Fruit fly (Drosophila melanogaster): Measurements from ENCODE around the gene E5.
A peak's percentile ranks its signal among the peaks of the same experiment; 100 is the strongest.

E5 gene

dm6 chr3R:13817480-13818305 lies 57.0 kb downstream of the E5 start (continued):
- peak; percentile 50; the same call in 1 of the 3 replicates for TF ChIP-seq Optix (GFP tag; IDR thresholded peaks at IDR 0.05)
- TF ChIP-seq CG12299 (tag; optimal IDR thresholded peaks at IDR 0.05), result no peak
- peak; percentile 61 for TF ChIP-seq HLH3B (GFP tag; IDR thresholded peaks at IDR 0.05)
- TF ChIP-seq hbn (GFP tag; IDR thresholded peaks at IDR 0.05; ENCODE audit: partially characterized antibody), result no peak
- no peak for TF ChIP-seq CG2889 (GFP tag; IDR thresholded peaks at IDR 0.05)
- peak; percentile 31 for TF ChIP-seq Vsx1 (GFP tag; optimal IDR thresholded peaks at IDR 0.05)
- TF ChIP-seq CG18599 (GFP tag; optimal IDR thresholded peaks at IDR 0.05), result peak; percentile 23
- 0 out of 2 replicates have a peak, but pooled peaks have one; percentile 14 for TF ChIP-seq E2f1 (GFP tag; IDR thresholded peaks at IDR 0.05)
- TF ChIP-seq chif (GFP tag; optimal IDR thresholded peaks at IDR 0.05), result no peak
- TF ChIP-seq CG2875 (GFP tag; optimal IDR thresholded peaks at IDR 0.05), result peak; percentile 63
- no peak for TF ChIP-seq CG6175 (GFP tag; IDR thresholded peaks at IDR 0.05)
- TF ChIP-seq TFAM (GFP tag; optimal IDR thresholded peaks at IDR 0.05), result no peak
- no peak for TF ChIP-seq BEAF-32 (GFP tag; optimal IDR thresholded peaks at IDR 0.05)
- TF ChIP-seq trem (tag; optimal IDR thresholded peaks at IDR 0.05), result peak; percentile 37
- TF ChIP-seq Sry-β (GFP tag; optimal IDR thresholded peaks at IDR 0.05), result peak; percentile 26
- TF ChIP-seq Blimp-1 (GFP tag; optimal IDR thresholded peaks at IDR 0.05), result peak; percentile 99
- TF ChIP-seq CG4730 (GFP tag; IDR thresholded peaks at IDR 0.05), result peak; percentile 34; the same call in 1 of the 2 replicates
- TF ChIP-seq vvl (GFP tag; IDR thresholded peaks at IDR 0.05), result peak; percentile 65
- peak; percentile 82 for TF ChIP-seq CG2712 (tag; optimal IDR thresholded peaks at IDR 0.05)
- peak; percentile 85 for TF ChIP-seq gem (tag; optimal IDR thresholded peaks at IDR 0.05)
- TF ChIP-seq onecut (GFP tag; IDR thresholded peaks at IDR 0.05), result peak; percentile 68
- peak; percentile 1 for TF ChIP-seq slou (GFP tag; optimal IDR thresholded peaks at IDR 0.05)
- peak; percentile 83 for TF ChIP-seq CG6654 (GFP tag; optimal IDR thresholded peaks at IDR 0.05)
- peak; percentile 83 for TF ChIP-seq Med (GFP tag)
- peak; percentile 33 for TF ChIP-seq bcd (GFP tag; optimal IDR thresholded peaks at IDR 0.05)
- peak; percentile 77 for TF ChIP-seq Ptx1 (GFP tag; IDR thresholded peaks at IDR 0.05)
- TF ChIP-seq eve (GFP tag; optimal IDR thresholded peaks at IDR 0.05), result peak in 1 of 2 experiments; percentile 83
- peak; percentile 27; the same call in 1 of the 2 replicates for TF ChIP-seq CG7372 (GFP tag; IDR thresholded peaks at IDR 0.05)
- peak; percentile 58 for TF ChIP-seq tin (GFP tag; optimal IDR thresholded peaks at IDR 0.05)
- no peak; the same call in 1 of the 2 replicates for TF ChIP-seq sim (GFP tag; IDR thresholded peaks at IDR 0.05)
- peak; percentile 8 for TF ChIP-seq wek (GFP tag; optimal IDR thresholded peaks at IDR 0.05)
- TF ChIP-seq CG10979 (tag; optimal IDR thresholded peaks at IDR 0.05), result peak; percentile 82
- no peak for TF ChIP-seq CG31224 (GFP tag; IDR thresholded peaks at IDR 0.05)
- TF ChIP-seq bigmax (GFP tag; optimal IDR thresholded peaks at IDR 0.05), result no peak
- peak in 1 of 2 experiments; percentile 42 for TF ChIP-seq dpn (GFP tag; optimal IDR thresholded peaks at IDR 0.05)
- peak; percentile 47 for TF ChIP-seq lab (GFP tag; optimal IDR thresholded peaks at IDR 0.05)
- TF ChIP-seq ase (GFP tag; IDR thresholded peaks at IDR 0.05), result peak; percentile 49; the same call in 1 of the 3 replicates
- peak; percentile 46 for TF ChIP-seq CG10543 (GFP tag; optimal IDR thresholded peaks at IDR 0.05)
- TF ChIP-seq CG11247 (GFP tag; IDR thresholded peaks at IDR 0.05), result no peak
- peak; percentile 72 for TF ChIP-seq sisA (GFP tag; IDR thresholded peaks at IDR 0.05)
- TF ChIP-seq unpg (GFP tag; optimal IDR thresholded peaks at IDR 0.05), result peak; percentile 79
- TF ChIP-seq CG33213 (GFP tag; optimal IDR thresholded peaks at IDR 0.05), result no peak
- TF ChIP-seq CG11504 (tag; optimal IDR thresholded peaks at IDR 0.05), result peak; percentile 82
- peak; percentile 36 for TF ChIP-seq CG3847 (GFP tag; IDR thresholded peaks at IDR 0.05)
- TF ChIP-seq ssp (GFP tag; IDR thresholded peaks at IDR 0.05), result peak; percentile 43
- no peak for TF ChIP-seq ERR (GFP tag; optimal IDR thresholded peaks at IDR 0.05)
- no peak for TF ChIP-seq CG31365 (tag; optimal IDR thresholded peaks at IDR 0.05)
- TF ChIP-seq CG17359 (tag; optimal IDR thresholded peaks at IDR 0.05), result peak; percentile 71

Measured in whole organism, embryonic.